Worm (Caenorhabditis elegans): ENCODE results near the gene mrp-8.

DNA sequence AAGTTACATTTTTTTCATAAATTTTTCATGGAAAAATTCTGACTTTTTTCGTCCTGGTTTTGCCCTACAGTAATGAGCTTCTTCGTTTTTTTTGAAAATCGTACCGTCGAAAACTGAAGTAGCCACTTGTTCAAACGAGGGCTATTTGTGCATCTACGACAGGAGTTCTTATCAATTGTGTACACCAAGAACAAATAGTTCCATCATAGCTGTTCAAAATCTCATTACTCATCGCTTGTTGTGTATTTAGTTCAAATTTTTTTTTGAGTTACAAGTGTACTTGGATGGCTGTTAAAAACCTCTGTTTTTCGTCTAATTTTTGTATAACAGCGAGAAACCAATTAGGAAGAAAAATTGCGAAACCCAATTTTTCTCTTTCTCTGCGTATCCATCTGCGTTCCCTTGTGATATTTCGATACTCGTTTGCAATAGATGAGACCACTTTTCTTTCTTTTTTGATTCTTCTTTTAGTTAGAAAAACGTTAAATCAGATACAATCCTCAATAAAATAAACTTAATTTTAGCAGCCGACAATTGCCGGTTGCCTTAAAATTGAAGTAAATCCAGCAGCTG, 1.9 kb upstream of the mrp-8 start:
- TF ChIP-seq tbx-2 (tag; optimal IDR thresholded peaks at IDR 0.05) = no peak
- no peak for TF ChIP-seq fax-1 (tag; optimal IDR thresholded peaks at IDR 0.05)
- TF ChIP-seq tbx-7 (tag; optimal IDR thresholded peaks at IDR 0.05) = no peak
- TF ChIP-seq pqm-1 (tag; optimal IDR thresholded peaks at IDR 0.05) = no peak
- TF ChIP-seq elt-2 (tag; optimal IDR thresholded peaks at IDR 0.05) = no peak
- no peak for TF ChIP-seq dmd-4 (tag; optimal IDR thresholded peaks at IDR 0.05; ENCODE audit: borderline replicate concordance)
